Worm (Caenorhabditis elegans) whole organism, L2 larva: ENCODE measurements around the gene ddx-15.

Source experiments
- C34F6.9 ChIP-seq: fragments of 150-350 bp; optimal IDR thresholded peaks from 2 replicates; lab custom pipeline; 2014; ENCODE audit warnings: missing biosample characterization, missing genetic modification characterization
- F13H6.1 ChIP-seq: sonication (generic microtip); optimal IDR thresholded peaks from 2 replicates; lab custom pipeline; 2016; ENCODE audit warnings: missing genetic modification characterization, missing compliant biosample characterization
- R02D3.7 ChIP-seq: fragments of 150-350 bp; optimal IDR thresholded peaks from 2 replicates; lab custom pipeline; 2014; ENCODE audit warnings: missing biosample characterization, missing genetic modification characterization
- Y55F3AM.14 ChIP-seq: fragments of 200-800 bp; sonication (Bioruptor generic); optimal IDR thresholded peaks from 2 replicates; lab custom pipeline; 2018; ENCODE audit warnings: mild to moderate bottlenecking, missing genetic modification characterization, missing compliant biosample characterization
- alr-1 ChIP-seq: fragments of 150-350 bp; optimal IDR thresholded peaks from 2 replicates; lab custom pipeline; 2014; ENCODE audit warnings: missing biosample characterization, missing genetic modification characterization
- ama-1 ChIP-seq: fragments of 150-350 bp; optimal IDR thresholded peaks from 2 replicates; lab custom pipeline; 2018; ENCODE audit warnings: inconsistent platforms
- blmp-1 ChIP-seq: sonication (generic microtip); optimal IDR thresholded peaks from 2 replicates; lab custom pipeline; 2017; ENCODE audit warnings: missing genetic modification characterization, mild to moderate bottlenecking, missing compliant biosample characterization, antibody characterized with exemption, moderate library complexity; ENCODE audit not compliant: insufficient read depth
- ceh-16 ChIP-seq: fragments of 150-350 bp; optimal IDR thresholded peaks from 2 replicates; lab custom pipeline; 2014; ENCODE audit warnings: missing biosample characterization, missing genetic modification characterization
- ceh-82 ChIP-seq: fragments of 150-350 bp; optimal IDR thresholded peaks from 2 replicates; lab custom pipeline; 2014; ENCODE audit warnings: missing biosample characterization, missing genetic modification characterization
- crh-2 ChIP-seq: sonication (generic microtip); optimal IDR thresholded peaks from 2 replicates; lab custom pipeline; 2017; ENCODE audit warnings: missing biosample characterization, missing genetic modification characterization
- dmd-4 ChIP-seq: sonication (generic microtip); optimal IDR thresholded peaks from 2 replicates; lab custom pipeline; 2017; ENCODE audit warnings: missing biosample characterization, missing genetic modification characterization
- egl-27 ChIP-seq: sonication (generic microtip); optimal IDR thresholded peaks from 3 replicates; lab custom pipeline; 2017; ENCODE audit warnings: missing biosample characterization, missing genetic modification reagents, missing genetic modification characterization
- elt-3 ChIP-seq: sonication (generic microtip); optimal IDR thresholded peaks from 2 replicates; lab custom pipeline; 2017; ENCODE audit warnings: missing biosample characterization, missing genetic modification characterization
- fos-1 ChIP-seq: fragments of 150-350 bp; optimal IDR thresholded peaks from 2 replicates; lab custom pipeline; 2014; ENCODE audit warnings: missing biosample characterization, missing genetic modification characterization
- gmeb-1 ChIP-seq: fragments of 150-350 bp; optimal IDR thresholded peaks from 2 replicates; lab custom pipeline; 2014; ENCODE audit warnings: missing biosample characterization, missing genetic modification characterization
- lin-11 ChIP-seq: fragments of 150-350 bp; sonication (generic microtip); optimal IDR thresholded peaks from 2 replicates; lab custom pipeline; 2014; ENCODE audit warnings: missing biosample characterization, missing genetic modification characterization, inconsistent platforms, mixed read lengths
- lin-13 ChIP-seq: fragments of 150-350 bp; optimal IDR thresholded peaks from 2 replicates; lab custom pipeline; 2014; ENCODE audit warnings: missing biosample characterization, missing genetic modification reagents, missing genetic modification characterization
- lin-39 ChIP-seq: fragments of 150-350 bp; optimal IDR thresholded peaks from 2 replicates; lab custom pipeline; 2014; ENCODE audit warnings: missing biosample characterization, missing genetic modification reagents, missing genetic modification characterization
- lsy-2 ChIP-seq, 2 experiments: fragments of 150-350 bp in 1 of 2; sonication (generic microtip) in 1 of 2; optimal IDR thresholded peaks; 2 replicates each; lab custom pipeline; 2014 to 2017; ENCODE audit warnings: missing biosample characterization in 2 of 2, missing genetic modification characterization in 2 of 2
- mdl-1 ChIP-seq, 2 experiments: fragments of 150-350 bp in 1 of 2; sonication (generic microtip) in 1 of 2; optimal IDR thresholded peaks; 2 replicates each; lab custom pipeline; 2017; ENCODE audit warnings: missing biosample characterization in 2 of 2, missing genetic modification characterization in 2 of 2
- nhr-10 ChIP-seq: sonication (generic microtip); optimal IDR thresholded peaks from 2 replicates; lab custom pipeline; 2017; ENCODE audit warnings: missing biosample characterization, missing genetic modification characterization
- nhr-11 ChIP-seq: fragments of 150-350 bp; optimal IDR thresholded peaks from 2 replicates; lab custom pipeline; 2014; ENCODE audit warnings: missing biosample characterization, missing genetic modification characterization
- nhr-129 ChIP-seq: fragments of 150-350 bp; optimal IDR thresholded peaks from 2 replicates; lab custom pipeline; 2014; ENCODE audit warnings: missing biosample characterization, missing genetic modification characterization
- nhr-21 ChIP-seq: fragments of 150-350 bp; optimal IDR thresholded peaks from 2 replicates; lab custom pipeline; 2014; ENCODE audit warnings: missing biosample characterization, missing genetic modification characterization
- nhr-23 ChIP-seq: fragments of 150-350 bp; optimal IDR thresholded peaks from 2 replicates; lab custom pipeline; 2014; ENCODE audit warnings: missing biosample characterization, missing genetic modification reagents, missing genetic modification characterization
- nhr-25 ChIP-seq: fragments of 150-350 bp; sonication (generic microtip); optimal IDR thresholded peaks from 3 replicates; lab custom pipeline; 2014; ENCODE audit warnings: missing biosample characterization, missing genetic modification characterization
- nhr-77 ChIP-seq: fragments of 150-350 bp; optimal IDR thresholded peaks from 2 replicates; lab custom pipeline; 2014; ENCODE audit warnings: missing biosample characterization, missing genetic modification characterization
- peb-1 ChIP-seq: fragments of 150-350 bp; optimal IDR thresholded peaks from 2 replicates; lab custom pipeline; 2014; ENCODE audit warnings: missing biosample characterization, missing genetic modification characterization
- sma-9 ChIP-seq, 2 experiments: fragments of 150-350 bp in 1 of 2; sonication (generic microtip) in 1 of 2; optimal IDR thresholded peaks; 2 replicates each; lab custom pipeline; 2014 to 2016; ENCODE audit warnings: missing genetic modification characterization in 2 of 2, mild to moderate bottlenecking in 1 of 2, missing biosample characterization in 1 of 2, missing compliant biosample characterization in 1 of 2, missing genetic modification reagents in 1 of 2, moderate library complexity in 1 of 2
- snpc-4 ChIP-seq: fragments of 150-350 bp; optimal IDR thresholded peaks from 2 replicates; lab custom pipeline; 2014; ENCODE audit warnings: missing biosample characterization, missing genetic modification characterization
- unc-55 ChIP-seq: fragments of 150-350 bp; sonication (generic microtip); optimal IDR thresholded peaks from 3 replicates; lab custom pipeline; 2014; ENCODE audit warnings: missing biosample characterization, missing genetic modification reagents, missing genetic modification characterization
- unc-62 ChIP-seq: fragments of 150-350 bp; optimal IDR thresholded peaks from 2 replicates; lab custom pipeline; 2014; ENCODE audit warnings: missing biosample characterization, missing genetic modification reagents, missing genetic modification characterization
- zag-1 ChIP-seq: fragments of 150-350 bp; optimal IDR thresholded peaks from 2 replicates; lab custom pipeline; 2014; ENCODE audit warnings: missing biosample characterization, missing genetic modification characterization
- ztf-1 ChIP-seq: fragments of 200-800 bp; sonication (Bioruptor generic); conservative IDR thresholded peaks from 2 replicates; pipeline ENCODE4 v1.3.6; 2022; ENCODE audit warnings: missing genetic modification characterization, missing compliant biosample characterization
- ztf-11 ChIP-seq: sonication (generic microtip); optimal IDR thresholded peaks from 2 replicates; lab custom pipeline; 2017; ENCODE audit warnings: missing biosample characterization, missing genetic modification characterization
- ztf-4 ChIP-seq: fragments of 150-350 bp; optimal IDR thresholded peaks from 2 replicates; lab custom pipeline; 2014; ENCODE audit warnings: missing biosample characterization, missing genetic modification characterization

The ddx-15 gene

DNA sequence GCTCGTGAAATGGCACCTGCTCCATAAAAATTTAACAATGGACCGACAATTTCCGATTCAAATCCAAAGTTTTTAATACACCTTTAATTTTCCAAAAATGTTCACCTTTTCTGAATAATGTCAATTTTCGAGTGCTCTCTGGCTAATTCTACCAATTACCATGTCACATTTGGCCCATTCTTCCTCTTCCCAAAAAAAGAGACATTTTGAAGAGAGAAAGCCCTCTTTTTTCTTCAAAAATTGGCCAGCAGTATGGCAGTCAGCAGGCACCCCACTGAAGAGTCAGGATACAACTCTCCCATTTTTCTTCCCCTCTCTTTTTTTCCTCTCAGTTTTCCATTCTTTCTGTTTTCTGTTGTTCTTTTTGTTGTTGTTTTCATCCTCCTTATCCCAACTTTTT, 43.0 kb upstream of the ddx-15 start:
- TF ChIP-seq unc-55 (GFP tag; lab: Kevin White, UChicago) (peak; percentile 11), lsy-2 (tag; optimal IDR thresholded peaks at IDR 0.05; lab: Kevin White, UChicago) (peak in 1 of 2 experiments; percentile 29), C34F6.9 (peak; percentile 2), nhr-11 (no peak), gmeb-1 (tag; lab: Kevin White, UChicago) (no peak), alr-1 (tag; lab: Kevin White, UChicago) (no peak), elt-3 (tag; lab: Kevin White, UChicago) (no peak), lin-13 (no peak), mdl-1 (tag; optimal IDR thresholded peaks at IDR 0.05; lab: Kevin White, UChicago) (no peak), unc-62 (GFP tag; lab: Kevin White, UChicago) (no peak), egl-27 (tag; lab: Kevin White, UChicago) (no peak)

- TF ChIP-seq lsy-2 (tag; optimal IDR thresholded peaks at IDR 0.05; lab: Kevin White, UChicago) = peak in 1 of 2 experiments; percentile 10
- peak in 1 of 2 experiments; percentile 12 for TF ChIP-seq mdl-1 (tag; optimal IDR thresholded peaks at IDR 0.05; lab: Kevin White, UChicago)
- peak; percentile 47 for TF ChIP-seq C34F6.9
- no peak for TF ChIP-seq ceh-16
- no peak for TF ChIP-seq crh-2 (tag; lab: Kevin White, UChicago)
- TF ChIP-seq dmd-4 (tag; lab: Kevin White, UChicago) = no peak
- TF ChIP-seq lin-39 = no peak
- TF ChIP-seq nhr-129 (tag; lab: Kevin White, UChicago) = peak; percentile 1
- no peak for TF ChIP-seq nhr-77 (tag; lab: Kevin White, UChicago)
- no peak for TF ChIP-seq nhr-23 (tag; lab: Kevin White, UChicago)
- TF ChIP-seq alr-1 (tag; lab: Kevin White, UChicago) = no peak
- peak; percentile 2 for TF ChIP-seq ztf-4 (tag; lab: Kevin White, UChicago)
- TF ChIP-seq nhr-25 (tag; lab: Kevin White, UChicago) = no peak
- TF ChIP-seq zag-1 (tag; lab: Kevin White, UChicago) = peak; percentile 23
- TF ChIP-seq nhr-10 = no peak
- peak; percentile 57 for TF ChIP-seq sma-9 (GFP tag; optimal IDR thresholded peaks at IDR 0.05; lab: Kevin White, UChicago)
- no peak for TF ChIP-seq sma-9 (tag; optimal IDR thresholded peaks at IDR 0.05; lab: Kevin White, UChicago)
- TF ChIP-seq unc-55 (GFP tag; lab: Kevin White, UChicago) = peak; percentile 54
- TF ChIP-seq lin-13 = peak; percentile 38
- peak; percentile 91 for TF ChIP-seq snpc-4 (tag; lab: Kevin White, UChicago)
Observed at ce11 chrIII:5632426-5632976, 41.0 kb upstream of the ddx-15 start.

DNA sequence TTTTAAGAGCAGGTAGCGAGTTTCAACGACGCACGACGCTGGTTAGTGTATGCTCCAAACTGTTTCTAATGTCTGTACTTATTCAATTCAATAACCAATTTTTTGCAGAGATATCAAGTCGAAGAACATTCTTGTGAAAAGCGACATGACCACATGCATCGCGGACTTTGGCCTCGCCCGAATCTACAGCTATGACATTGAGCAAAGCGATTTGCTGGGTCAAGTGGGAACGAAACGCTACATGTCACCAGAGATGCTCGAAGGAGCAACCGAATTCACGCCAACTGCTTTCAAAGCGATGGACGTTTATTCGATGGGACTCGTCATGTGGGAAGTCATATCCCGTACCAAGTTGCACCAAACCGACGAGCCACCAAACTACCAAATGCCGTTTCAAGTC, 38.8 kb upstream of the ddx-15 start:
- TF ChIP-seq mdl-1 (tag; optimal IDR thresholded peaks at IDR 0.05; lab: Kevin White, UChicago) = no peak
- TF ChIP-seq nhr-129 (tag; lab: Kevin White, UChicago) = peak; percentile 33
- no peak for TF ChIP-seq ceh-82 (tag; lab: Kevin White, UChicago)
- TF ChIP-seq, all 48 proteins: peak for 1

- TF ChIP-seq lsy-2 (tag; optimal IDR thresholded peaks at IDR 0.05; lab: Kevin White, UChicago) (no peak), fos-1 (tag; lab: Kevin White, UChicago) (no peak), F13H6.1 (tag; lab: Kevin White, UChicago) (peak; percentile 38), blmp-1 (tag; lab: Kevin White, UChicago) (no peak), nhr-129 (tag; lab: Kevin White, UChicago) (peak; percentile 12), R02D3.7 (tag; lab: Kevin White, UChicago) (no peak), ztf-4 (tag; lab: Kevin White, UChicago) (no peak), crh-2 (tag; lab: Kevin White, UChicago) (no peak), sma-9 (GFP tag; optimal IDR thresholded peaks at IDR 0.05; lab: Kevin White, UChicago) (peak; percentile 54), sma-9 (tag; optimal IDR thresholded peaks at IDR 0.05; lab: Kevin White, UChicago) (no peak), nhr-21 (tag; lab: Kevin White, UChicago) (no peak), ztf-1 (GFP tag; lab: Robert Waterston, UW) (no peak), nhr-11 (no peak), ceh-82 (tag; lab: Kevin White, UChicago) (no peak), zag-1 (tag; lab: Kevin White, UChicago) (no peak), peb-1 (no peak), unc-55 (GFP tag; lab: Kevin White, UChicago) (no peak), dmd-4 (tag; lab: Kevin White, UChicago) (no peak), Y55F3AM.14 (GFP tag; lab: Kevin White, UChicago) (no peak), lin-39 (no peak), nhr-25 (tag; lab: Kevin White, UChicago) (no peak), lin-13 (no peak), ama-1 (lab: Kevin White, UChicago) (no peak), lin-11 (tag; lab: Kevin White, UChicago) (no peak), egl-27 (tag; lab: Kevin White, UChicago) (no peak), ztf-11 (tag; lab: Kevin White, UChicago) (no peak), unc-62 (GFP tag; lab: Kevin White, UChicago) (no peak)
Observed at ce11 chrIII:5629225-5629624, 37.7 kb upstream of the ddx-15 start.
